Fruit fly (Drosophila melanogaster) whole organism, wandering third instar larva: ENCODE data around the gene Hat1.

Experiments
- CG32264 ChIP-seq: fragments of 200-800 bp; sonication (Bioruptor generic); optimal IDR thresholded peaks from 2 replicates; lab custom pipeline; 2016; ENCODE audit warnings: missing biosample characterization, missing genetic modification characterization
- CG9705 ChIP-seq: fragments of 200-800 bp; sonication (Bioruptor generic); optimal IDR thresholded peaks from 2 replicates; lab custom pipeline; 2018; ENCODE audit warnings: missing biosample characterization, mild to moderate bottlenecking, missing genetic modification characterization
- CrebA ChIP-seq: fragments of 200-800 bp; sonication (Bioruptor generic); optimal IDR thresholded peaks from 2 replicates; lab custom pipeline; 2016; ENCODE audit warnings: missing biosample characterization, mild to moderate bottlenecking, missing genetic modification characterization, borderline replicate concordance
- HLH106 ChIP-seq: fragments of 200-800 bp; optimal IDR thresholded peaks from 3 replicates; lab custom pipeline; 2019; ENCODE audit warnings: missing biosample characterization, mild to moderate bottlenecking, missing genetic modification characterization, moderate library complexity
- Hnf4 ChIP-seq: fragments of 200-800 bp; sonication (Bioruptor generic); optimal IDR thresholded peaks from 2 replicates; lab custom pipeline; 2016; ENCODE audit warnings: missing biosample characterization, mild to moderate bottlenecking, missing genetic modification characterization
- Hr78 ChIP-seq: fragments of >200 bp; optimal IDR thresholded peaks from 2 replicates; lab custom pipeline; 2017; ENCODE audit warnings: missing biosample characterization, missing genetic modification characterization
- Hr83 ChIP-seq: fragments of 200-300 bp; sonication (Bioruptor generic); optimal IDR thresholded peaks from 2 replicates; lab custom pipeline; 2016; ENCODE audit warnings: missing biosample characterization, mild to moderate bottlenecking, missing genetic modification characterization, moderate library complexity; ENCODE audit not compliant: poor library complexity, severe bottlenecking
- Jra ChIP-seq: sonication (Bioruptor generic); optimal IDR thresholded peaks from 2 replicates; lab custom pipeline; 2016; ENCODE audit warnings: missing biosample characterization, missing genetic modification characterization
- Mio ChIP-seq: sonication (Bioruptor generic); optimal IDR thresholded peaks from 2 replicates; lab custom pipeline; 2016; ENCODE audit warnings: missing biosample characterization, missing genetic modification characterization
- Myc ChIP-seq: fragments of >200 bp; optimal IDR thresholded peaks from 2 replicates; lab custom pipeline; 2017
- N ChIP-seq: fragments of >200 bp; optimal IDR thresholded peaks from 2 replicates; lab custom pipeline; 2018; ENCODE audit warnings: missing biosample characterization, missing external identifiers, missing genetic modification characterization
- OdsH ChIP-seq: fragments of 200-800 bp; sonication (Bioruptor generic); optimal IDR thresholded peaks from 2 replicates; lab custom pipeline; 2016; ENCODE audit warnings: missing biosample characterization, mild to moderate bottlenecking, missing genetic modification characterization
- Rel ChIP-seq, 2 experiments: fragments of 200-800 bp; sonication (Bioruptor generic) in 1 of 2; optimal IDR thresholded peaks; 2 replicates in 1 of 2; 3 replicates in 1 of 2; lab custom pipeline; 2016 to 2019; ENCODE audit warnings: mild to moderate bottlenecking in 2 of 2, missing biosample characterization in 2 of 2, missing genetic modification characterization in 2 of 2, moderate library complexity in 1 of 2
- Sp1 ChIP-seq: fragments of 200-800 bp; sonication (Bioruptor generic); optimal IDR thresholded peaks from 3 replicates; lab custom pipeline; 2019; ENCODE audit warnings: missing biosample characterization, mild to moderate bottlenecking, missing genetic modification characterization, moderate library complexity
- brk ChIP-seq: fragments of 200-800 bp; sonication (Bioruptor generic); optimal IDR thresholded peaks from 2 replicates; lab custom pipeline; 2016; ENCODE audit warnings: missing biosample characterization, mild to moderate bottlenecking, missing genetic modification characterization
- dl ChIP-seq, 2 experiments: fragments of 175-275, 200-275 bp in 1 of 2; fragments of 200-275 bp in 1 of 2; sonication (Bioruptor generic); optimal IDR thresholded peaks; lab custom pipeline; 2018; ENCODE audit warnings: mild to moderate bottlenecking in 2 of 2, missing biosample characterization in 2 of 2, missing genetic modification characterization in 2 of 2, moderate library complexity in 2 of 2; ENCODE audit not compliant: partially characterized antibody in 2 of 2, insufficient read depth in 1 of 2
- dmrt93B ChIP-seq: fragments of 200-800 bp; sonication (Bioruptor generic); optimal IDR thresholded peaks from 2 replicates; lab custom pipeline; 2018; ENCODE audit warnings: missing biosample characterization, mild to moderate bottlenecking, missing genetic modification characterization
- dsf ChIP-seq: sonication (Bioruptor generic); optimal IDR thresholded peaks from 2 replicates; lab custom pipeline; 2016; ENCODE audit warnings: missing biosample characterization, missing genetic modification characterization, borderline replicate concordance
- ey ChIP-seq: fragments of 200-800 bp; sonication (Bioruptor generic); optimal IDR thresholded peaks from 2 replicates; lab custom pipeline; 2016; ENCODE audit warnings: missing biosample characterization, missing genetic modification characterization
- foxo ChIP-seq, 2 experiments: fragments of 200-800 bp; sonication (Bioruptor generic); optimal IDR thresholded peaks; 2 replicates in 1 of 2; 3 replicates in 1 of 2; lab custom pipeline; 2016 to 2017; ENCODE audit warnings: missing biosample characterization in 2 of 2, missing genetic modification characterization in 2 of 2
- fru ChIP-seq: fragments of 200-800 bp; sonication (Bioruptor generic); optimal IDR thresholded peaks from 3 replicates; lab custom pipeline; 2016; ENCODE audit warnings: missing biosample characterization, mild to moderate bottlenecking, missing genetic modification characterization
- h ChIP-seq: fragments of 200-800 bp; sonication (Bioruptor generic); optimal IDR thresholded peaks from 3 replicates; lab custom pipeline; 2016; ENCODE audit warnings: missing biosample characterization, mild to moderate bottlenecking, missing genetic modification characterization
- jim ChIP-seq: fragments of 175-275, 200-325 bp; sonication (Bioruptor generic); optimal IDR thresholded peaks from 2 replicates; lab custom pipeline; 2016; ENCODE audit warnings: missing biosample characterization, mild to moderate bottlenecking, missing genetic modification characterization
- lola ChIP-seq: fragments of >200 bp; optimal IDR thresholded peaks from 2 replicates; lab custom pipeline; 2017; ENCODE audit warnings: missing biosample characterization, missing genetic modification characterization
- pan ChIP-seq: fragments of >200 bp; optimal IDR thresholded peaks from 2 replicates; lab custom pipeline; 2017
- psq ChIP-seq: fragments of 200-800 bp; sonication (Bioruptor generic); optimal IDR thresholded peaks from 3 replicates; lab custom pipeline; 2017; ENCODE audit warnings: missing biosample characterization, mild to moderate bottlenecking, missing genetic modification characterization, moderate library complexity
- sage ChIP-seq: fragments of 200-800 bp; sonication (Bioruptor generic); optimal IDR thresholded peaks from 2 replicates; lab custom pipeline; 2016; ENCODE audit warnings: missing biosample characterization, mild to moderate bottlenecking, missing genetic modification characterization
- tai ChIP-seq: sonication (Bioruptor generic); optimal IDR thresholded peaks from 2 replicates; lab custom pipeline; 2016; ENCODE audit warnings: missing biosample characterization, missing genetic modification characterization
- usp ChIP-seq: fragments of >200 bp; optimal IDR thresholded peaks from 2 replicates; lab custom pipeline; 2017; ENCODE audit warnings: missing biosample characterization, missing genetic modification characterization
- woc ChIP-seq: sonication (Bioruptor generic); optimal IDR thresholded peaks from 2 replicates; lab custom pipeline; 2016; ENCODE audit warnings: missing biosample characterization, mild to moderate bottlenecking, missing genetic modification characterization

Hat1 gene

dm6 chr3R:5821750-5822149, 32.6 kb upstream of the Hat1 start, which contains the start of gene CG46303:
CG46303 (plus strand) TSS chr3R:5821972.
- TF ChIP-seq HLH106 (no peak), h (GFP tag; lab: Kevin White, UChicago) (peak; percentile 51), Sp1 (GFP tag; lab: Kevin White, UChicago) (no peak), CrebA (no peak), dl (GFP tag; optimal IDR thresholded peaks at IDR 0.05; lab: Kevin White, UChicago; ENCODE audit: insufficient read depth in 1 of 2, partially characterized antibody in 2 of 2) (no peak), Rel (GFP tag; optimal IDR thresholded peaks at IDR 0.05; lab: Kevin White, UChicago) (no peak), Rel (tag; optimal IDR thresholded peaks at IDR 0.05; lab: Kevin White, UChicago) (no peak), dsf (GFP tag; lab: Kevin White, UChicago) (no peak), usp (GFP tag; lab: Kevin White, UChicago) (no peak), ey (GFP tag; lab: Kevin White, UChicago) (no peak)

- peak; percentile 33 for TF ChIP-seq sage (GFP tag; lab: Kevin White, UChicago)
- TF ChIP-seq tai (GFP tag; lab: Kevin White, UChicago): no peak
These were observed 32.1 kb upstream of the Hat1 start, which contains the start of gene Hpr1 for dm6 chr3R:5821243-5821642. Hpr1 (minus strand) TSS chr3R:5821440.

dm6 chr3R:5813157-5813659, 24.0 kb upstream of the Hat1 start, which contains the start of gene CG42675:
CG42675 (plus strand) TSS chr3R:5813609.
- TF ChIP-seq CrebA (peak; percentile 25), dl (GFP tag; optimal IDR thresholded peaks at IDR 0.05; lab: Kevin White, UChicago; ENCODE audit: insufficient read depth in 1 of 2, partially characterized antibody in 2 of 2) (no peak), CG9705 (GFP tag; lab: Kevin White, UChicago) (no peak), fru (no peak), brk (no peak), lola (GFP tag; lab: Kevin White, UChicago) (no peak), psq (no peak), Hnf4 (no peak)

- no peak for TF ChIP-seq Hr83
- no peak for TF ChIP-seq jim
- no peak for TF ChIP-seq Hr78
- TF ChIP-seq sage (GFP tag; lab: Kevin White, UChicago): no peak
- no peak for TF ChIP-seq Myc
- no peak for TF ChIP-seq Sp1 (GFP tag; lab: Kevin White, UChicago)
These were observed 12.7 kb upstream of the Hat1 start, which contains the start of gene CG11000 for dm6 chr3R:5801703-5802436. CG11000 (plus strand) TSS chr3R:5802328.

dm6 chr3R:5797709-5798108, 8.5 kb upstream of the Hat1 start:
- TF ChIP-seq dl (GFP tag; optimal IDR thresholded peaks at IDR 0.05; lab: Kevin White, UChicago; ENCODE audit: insufficient read depth in 1 of 2, partially characterized antibody in 2 of 2) (no peak), OdsH (GFP tag; lab: Kevin White, UChicago) (no peak), woc (GFP tag; lab: Kevin White, UChicago) (no peak), foxo (GFP tag; optimal IDR thresholded peaks at IDR 0.05; lab: Kevin White, UChicago) (no peak), CG32264 (GFP tag; lab: Kevin White, UChicago) (no peak), dmrt93B (GFP tag; lab: Kevin White, UChicago) (no peak), h (GFP tag; lab: Kevin White, UChicago) (no peak), pan (lab: Kevin White, UChicago) (no peak), Jra (GFP tag; lab: Kevin White, UChicago) (no peak), Mio (GFP tag; lab: Kevin White, UChicago) (no peak), Hr78 (no peak), sage (GFP tag; lab: Kevin White, UChicago) (no peak), jim (no peak), Hnf4 (no peak), Rel (GFP tag; optimal IDR thresholded peaks at IDR 0.05; lab: Kevin White, UChicago) (no peak), Rel (tag; optimal IDR thresholded peaks at IDR 0.05; lab: Kevin White, UChicago) (no peak), N (GFP tag; lab: Kevin White, UChicago) (no peak)
- TF ChIP-seq, all 38 proteins: peak for 0
